Fruit fly (Drosophila melanogaster) whole organism, wandering third instar larva: ENCODE results near the gene gcm2.

Experiments
- Abd-B ChIP-seq: fragments of >200 bp; optimal IDR thresholded peaks from 2 replicates; lab custom pipeline; 2017; ENCODE audit warnings: missing biosample characterization, missing genetic modification characterization
- Dfd ChIP-seq: fragments of >200 bp; optimal IDR thresholded peaks from 2 replicates; lab custom pipeline; 2017; ENCODE audit warnings: missing biosample characterization, missing genetic modification characterization
- Dif ChIP-seq: fragments of 200-275, 200-300 bp; sonication (Bioruptor generic); optimal IDR thresholded peaks from 2 replicates; lab custom pipeline; 2018; ENCODE audit warnings: missing biosample characterization, missing genetic modification characterization; ENCODE audit not compliant: partially characterized antibody
- Hr78 ChIP-seq: fragments of >200 bp; optimal IDR thresholded peaks from 2 replicates; lab custom pipeline; 2017; ENCODE audit warnings: missing biosample characterization, missing genetic modification characterization
- Myc ChIP-seq: fragments of >200 bp; optimal IDR thresholded peaks from 2 replicates; lab custom pipeline; 2017
- Vsx2 ChIP-seq: fragments of 200-300, 225-300 bp; sonication (Bioruptor generic); optimal IDR thresholded peaks from 2 replicates; lab custom pipeline; 2018; ENCODE audit warnings: missing biosample characterization, missing genetic modification characterization; ENCODE audit not compliant: partially characterized antibody
- h ChIP-seq: fragments of 200-800 bp; sonication (Bioruptor generic); optimal IDR thresholded peaks from 3 replicates; lab custom pipeline; 2016; ENCODE audit warnings: missing biosample characterization, mild to moderate bottlenecking, missing genetic modification characterization
- jim ChIP-seq: fragments of 175-275, 200-325 bp; sonication (Bioruptor generic); optimal IDR thresholded peaks from 2 replicates; lab custom pipeline; 2016; ENCODE audit warnings: missing biosample characterization, mild to moderate bottlenecking, missing genetic modification characterization
- lola ChIP-seq: fragments of >200 bp; optimal IDR thresholded peaks from 2 replicates; lab custom pipeline; 2017; ENCODE audit warnings: missing biosample characterization, missing genetic modification characterization
- pan ChIP-seq: fragments of >200 bp; optimal IDR thresholded peaks from 2 replicates; lab custom pipeline; 2017
- psq ChIP-seq: fragments of 200-800 bp; sonication (Bioruptor generic); optimal IDR thresholded peaks from 3 replicates; lab custom pipeline; 2017; ENCODE audit warnings: missing biosample characterization, mild to moderate bottlenecking, missing genetic modification characterization, moderate library complexity
- sage ChIP-seq: fragments of 200-800 bp; sonication (Bioruptor generic); optimal IDR thresholded peaks from 2 replicates; lab custom pipeline; 2016; ENCODE audit warnings: missing biosample characterization, mild to moderate bottlenecking, missing genetic modification characterization

DNA sequence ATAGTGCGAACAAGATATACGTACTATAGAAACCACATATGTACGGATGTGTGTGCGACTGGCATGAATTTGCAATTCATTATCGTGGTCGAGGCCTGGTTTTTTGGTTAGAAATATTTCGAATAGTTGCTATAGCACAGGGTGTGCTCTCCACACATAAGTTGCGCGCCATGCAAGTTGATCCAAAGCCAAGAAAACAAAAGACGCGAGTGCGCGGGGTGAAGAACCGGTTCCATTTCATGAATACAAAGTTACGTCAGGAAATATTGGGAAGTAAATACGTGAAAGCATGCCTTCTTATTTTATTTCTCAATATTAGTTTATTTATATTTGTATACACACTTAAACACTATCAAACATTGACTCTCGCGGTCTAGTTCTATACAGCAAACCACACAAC, 5.6 kb downstream of the gcm2 start:
- TF ChIP-seq h (GFP tag; lab: Kevin White, UChicago) (no peak), Vsx2 (GFP tag; lab: Kevin White, UChicago) (no peak), lola (no peak), Myc (lab: Kevin White, UChicago) (no peak), psq (GFP tag; lab: Kevin White, UChicago) (no peak), Abd-B (no peak), Dif (GFP tag; lab: Kevin White, UChicago) (no peak), jim (GFP tag; lab: Kevin White, UChicago) (no peak), pan (no peak), Dfd (no peak), Hr78 (GFP tag; lab: Kevin White, UChicago) (no peak), sage (GFP tag; lab: Kevin White, UChicago) (no peak)
